Worm (Caenorhabditis elegans): Measurements from ENCODE around the gene mpk-2.

The mpk-2 gene

ce11 chrII:5154540-5154939 lies 50.6 kb downstream of the mpk-2 start, which contains the start of gene srb-12:
Gene srb-12, minus strand, starts transcription at chrII:5154640.
- TF ChIP-seq lin-11 (tag; optimal IDR thresholded peaks at IDR 0.05) (no peak), dmd-4 (tag; optimal IDR thresholded peaks at IDR 0.05) (no peak), lin-39 (tag; optimal IDR thresholded peaks at IDR 0.05) (no peak), nhr-25 (tag; optimal IDR thresholded peaks at IDR 0.05) (no peak), skn-1 (tag; optimal IDR thresholded peaks at IDR 0.05) (no peak), nhr-12 (tag; optimal IDR thresholded peaks at IDR 0.05) (no peak), peb-1 (tag; optimal IDR thresholded peaks at IDR 0.05) (no peak), ztf-1 (GFP tag; conservative IDR thresholded peaks at IDR 0.05) (no peak), elt-1 (tag; optimal IDR thresholded peaks at IDR 0.05) (no peak), ceh-16 (tag; optimal IDR thresholded peaks at IDR 0.05) (no peak), elt-3 (tag; optimal IDR thresholded peaks at IDR 0.05) (no peak), alr-1 (tag; optimal IDR thresholded peaks at IDR 0.05) (no peak), mab-5 (tag; optimal IDR thresholded peaks at IDR 0.05) (no peak), lsy-2 (tag; optimal IDR thresholded peaks at IDR 0.05) (no peak), sma-9 (GFP tag; optimal IDR thresholded peaks at IDR 0.05) (no peak), sma-9 (tag; optimal IDR thresholded peaks at IDR 0.05) (no peak), egl-27 (tag; optimal IDR thresholded peaks at IDR 0.05) (no peak), crh-2 (tag; optimal IDR thresholded peaks at IDR 0.05) (no peak), fos-1 (tag; optimal IDR thresholded peaks at IDR 0.05) (no peak), snpc-4 (tag; optimal IDR thresholded peaks at IDR 0.05) (no peak)

ce11 chrII:5156983-5157382 lies 53.1 kb downstream of the mpk-2 start, which contains the start of gene msp-45:
Gene msp-45, minus strand, starts transcription at chrII:5157083.
- no peak for TF ChIP-seq nhr-23 (tag; optimal IDR thresholded peaks at IDR 0.05)

- TF ChIP-seq alr-1 (tag; optimal IDR thresholded peaks at IDR 0.05), result no peak
- TF ChIP-seq snpc-4 (tag; optimal IDR thresholded peaks at IDR 0.05), result no peak
- no peak for TF ChIP-seq nhr-77 (tag; optimal IDR thresholded peaks at IDR 0.05)
- no peak for TF ChIP-seq nhr-25 (tag; optimal IDR thresholded peaks at IDR 0.05)
- no peak for TF ChIP-seq unc-62 (GFP tag; optimal IDR thresholded peaks at IDR 0.05)
- no peak for TF ChIP-seq lsy-2 (tag; optimal IDR thresholded peaks at IDR 0.05)
- TF ChIP-seq nhr-11 (tag; optimal IDR thresholded peaks at IDR 0.05), result no peak
- no peak for TF ChIP-seq lin-11 (tag; optimal IDR thresholded peaks at IDR 0.05)
- no peak for TF ChIP-seq sma-9 (GFP tag; optimal IDR thresholded peaks at IDR 0.05)
- no peak for TF ChIP-seq sma-9 (tag; optimal IDR thresholded peaks at IDR 0.05)
- TF ChIP-seq unc-39 (tag; optimal IDR thresholded peaks at IDR 0.05), result no peak
- no peak for TF ChIP-seq ztf-11 (tag; optimal IDR thresholded peaks at IDR 0.05)
- TF ChIP-seq ceh-82 (tag; optimal IDR thresholded peaks at IDR 0.05), result no peak
- TF ChIP-seq mab-5 (tag; optimal IDR thresholded peaks at IDR 0.05), result no peak
- TF ChIP-seq crh-2 (tag; optimal IDR thresholded peaks at IDR 0.05), result no peak
- no peak for TF ChIP-seq Y55F3AM.14 (GFP tag; optimal IDR thresholded peaks at IDR 0.05)
- TF ChIP-seq ceh-16 (tag; optimal IDR thresholded peaks at IDR 0.05), result no peak
- TF ChIP-seq lin-13 (GFP tag; optimal IDR thresholded peaks at IDR 0.05), result no peak
- no peak for TF ChIP-seq sma-3 (GFP tag; optimal IDR thresholded peaks at IDR 0.05)
These were observed 53.6 kb downstream of the mpk-2 start, which contains the start of gene srb-13 for ce11 chrII:5157525-5157924. Gene srb-13, minus strand, starts transcription at chrII:5157625.

Data from whole organism, L2 larva.